Worm (Caenorhabditis elegans): ENCODE results near the gene M163.11.
A peak's percentile ranks its signal among the peaks of the same experiment; 100 is the strongest.

Gene M163.11

DNA sequence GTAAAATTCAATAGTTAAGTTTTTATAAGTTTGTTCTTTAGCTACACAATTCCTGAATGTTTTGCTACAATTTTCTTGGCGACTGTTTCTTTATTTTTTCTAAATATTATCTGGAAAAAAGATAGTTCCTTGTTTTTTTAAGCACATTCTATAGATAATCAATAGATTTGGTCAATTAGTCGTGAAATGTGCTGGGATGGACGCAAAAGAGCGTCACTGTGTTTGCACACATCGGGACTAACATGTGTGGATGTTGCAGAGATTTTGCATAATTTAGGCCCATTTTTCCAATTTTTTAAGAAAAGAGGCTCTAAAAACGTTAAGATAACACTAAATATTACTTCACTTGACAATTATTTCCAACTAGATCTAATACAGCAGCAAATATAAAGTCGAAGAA is 34.3 kb downstream of the M163.11 start (continued):
- TF ChIP-seq ceh-82 (tag; optimal IDR thresholded peaks at IDR 0.05) (peak in 1 of 3 experiments; percentile 14), efl-3 (GFP tag; optimal IDR thresholded peaks at IDR 0.05) (no peak), lin-39 (tag; optimal IDR thresholded peaks at IDR 0.05) (peak; percentile 36), sox-4 (tag; optimal IDR thresholded peaks at IDR 0.05) (no peak), efl-1 (optimal IDR thresholded peaks at IDR 0.05) (peak; percentile 17 to 26), efl-1 (GFP tag; optimal IDR thresholded peaks at IDR 0.05 in 1 of 2) (peak in 1 of 2 experiments; percentile 91), nhr-71 (tag; optimal IDR thresholded peaks at IDR 0.05) (peak; percentile 45), swsn-7 (tag; optimal IDR thresholded peaks at IDR 0.05) (peak; percentile 48), rnt-1 (tag; optimal IDR thresholded peaks at IDR 0.05) (peak; percentile 26), nhr-237 (tag; optimal IDR thresholded peaks at IDR 0.05) (no peak), egl-27 (tag; optimal IDR thresholded peaks at IDR 0.05) (no peak), nhr-11 (tag; optimal IDR thresholded peaks at IDR 0.05) (no peak), aha-1 (tag; optimal IDR thresholded peaks at IDR 0.05) (no peak), grh-1 (GFP tag; IDR thresholded peaks at IDR 0.05) (no peak), nhr-19 (GFP tag; conservative IDR thresholded peaks at IDR 0.05) (0 out of 2 replicates have a peak, but pooled peaks have one; percentile 7), lin-15B (tag; optimal IDR thresholded peaks at IDR 0.05) (no peak), hlh-17 (GFP tag; optimal IDR thresholded peaks at IDR 0.05; ENCODE audit: borderline replicate concordance) (no peak), F16B12.6 (tag; optimal IDR thresholded peaks at IDR 0.05) (peak; percentile 90), ztf-11 (tag; optimal IDR thresholded peaks at IDR 0.05) (peak in 1 of 2 experiments; percentile 13), snu-23 (GFP tag; optimal IDR thresholded peaks at IDR 0.05) (peak; percentile 45), vab-15 (tag; optimal IDR thresholded peaks at IDR 0.05) (no peak), fkh-8 (tag; optimal IDR thresholded peaks at IDR 0.05) (no peak), blmp-1 (tag; optimal IDR thresholded peaks at IDR 0.05) (peak; percentile 4), nhr-84 (tag; optimal IDR thresholded peaks at IDR 0.05) (no peak), C34B4.2 (tag; optimal IDR thresholded peaks at IDR 0.05) (no peak), irx-1 (tag; optimal IDR thresholded peaks at IDR 0.05) (peak; percentile 16), unc-98 (GFP tag; IDR thresholded peaks at IDR 0.05) (no peak), skn-1 (tag; optimal IDR thresholded peaks at IDR 0.05) (no peak)

ce11 chrX:14515028-14515427 is 35.9 kb downstream of the M163.11 start, which contains the start of gene gcsh-1:
Gene gcsh-1 (minus strand): TSS chrX:14515073.
- TF ChIP-seq mab-9 (GFP tag; IDR thresholded peaks at IDR 0.05) (no peak), skn-1 (tag; optimal IDR thresholded peaks at IDR 0.05) (no peak), nhr-28 (tag; optimal IDR thresholded peaks at IDR 0.05) (no peak), unc-30 (tag; optimal IDR thresholded peaks at IDR 0.05) (no peak), dsc-1 (tag; optimal IDR thresholded peaks at IDR 0.05) (no peak), fos-1 (tag; optimal IDR thresholded peaks at IDR 0.05) (no peak), elt-2 (tag; optimal IDR thresholded peaks at IDR 0.05) (peak; percentile 50)

ce11 chrX:14516560-14516959 is 37.4 kb downstream of the M163.11 start, which contains the start of gene D1025.10:
Gene D1025.10 (plus strand): TSS chrX:14516860.
- TF ChIP-seq Y116A8C.19 (tag; optimal IDR thresholded peaks at IDR 0.05; ENCODE audit: borderline replicate concordance) (no peak), nhr-84 (tag; optimal IDR thresholded peaks at IDR 0.05) (no peak), lir-3 (tag; optimal IDR thresholded peaks at IDR 0.05; ENCODE audit: poor library complexity) (no peak), nhr-47 (tag; optimal IDR thresholded peaks at IDR 0.05) (no peak)

ce11 chrX:14517842-14518241 is 38.7 kb downstream of the M163.11 start:
- TF ChIP-seq snpc-4 (tag; optimal IDR thresholded peaks at IDR 0.05) = peak; percentile 12
- no peak for TF ChIP-seq mep-1 (tag; optimal IDR thresholded peaks at IDR 0.05)
